Worm (Caenorhabditis elegans) whole organism, L4 larva: ENCODE data around the gene pqn-53.

Source experiments
- F10B5.3 ChIP-seq: sonication (generic microtip); optimal IDR thresholded peaks from 2 replicates; lab custom pipeline; 2016; ENCODE audit warnings: mild to moderate bottlenecking, missing genetic modification characterization, missing compliant biosample characterization
- F44E2.7 ChIP-seq: fragments of 200-800 bp; sonication (Bioruptor generic); IDR thresholded peaks from 2 replicates; pipeline ENCODE4 v2.1.2; 2022; ENCODE audit warnings: missing genetic modification characterization, missing compliant biosample characterization
- T26A8.4 ChIP-seq: fragments of 200-800 bp; sonication (Bioruptor generic); IDR thresholded peaks from 2 replicates; pipeline ENCODE4 v1.3.6; 2022; ENCODE audit warnings: missing genetic modification characterization, missing compliant biosample characterization
- Y48G9A.11 ChIP-seq: fragments of 200-800 bp; sonication (Bioruptor generic); IDR thresholded peaks from 2 replicates; pipeline ENCODE4 v1.3.6; 2022; ENCODE audit warnings: missing genetic modification reagents, missing genetic modification characterization, missing compliant biosample characterization
- aha-1 ChIP-seq: fragments of 150-350 bp; peaks from one replicate; lab custom pipeline; 2014; ENCODE audit warnings: missing biosample characterization, missing genetic modification characterization
- arid-1 ChIP-seq: fragments of 200-800 bp; sonication (Bioruptor generic); conservative IDR thresholded peaks from 2 replicates; pipeline ENCODE4 v1.3.6; 2022; ENCODE audit warnings: missing genetic modification reagents, missing genetic modification characterization, missing compliant biosample characterization
- attf-4 ChIP-seq: sonication (generic microtip); optimal IDR thresholded peaks from 3 replicates; lab custom pipeline; 2017; ENCODE audit warnings: missing biosample characterization, missing genetic modification characterization
- ces-1 ChIP-seq: fragments of 150-350 bp; sonication (generic microtip); optimal IDR thresholded peaks from 4 replicates; lab custom pipeline; 2014; ENCODE audit warnings: missing biosample characterization, missing genetic modification reagents, missing genetic modification characterization
- daf-16 ChIP-seq, 3 experiments: sonication (generic microtip); optimal IDR thresholded peaks; 2 replicates each; lab custom pipeline; 2016 to 2017; ENCODE audit warnings: missing genetic modification characterization in 3 of 3, missing genetic modification reagents in 3 of 3, mild to moderate bottlenecking in 2 of 3, missing compliant biosample characterization in 2 of 3, missing biosample characterization in 1 of 3, moderate library complexity in 1 of 3
- daf-19 ChIP-seq: fragments of 200-800 bp; sonication (Bioruptor generic); conservative IDR thresholded peaks from 2 replicates; pipeline ENCODE4 v1.3.6; 2022; ENCODE audit warnings: missing genetic modification characterization, missing compliant biosample characterization
- daf-8 ChIP-seq: fragments of 200-800 bp; sonication (Bioruptor generic); IDR thresholded peaks from 2 replicates; pipeline ENCODE4 v1.3.6; 2022; ENCODE audit warnings: missing genetic modification characterization, missing compliant biosample characterization
- dmd-6 ChIP-seq: fragments of 200-800 bp; sonication (Bioruptor generic); IDR thresholded peaks from 2 replicates; pipeline ENCODE4 v1.3.6; 2022; ENCODE audit warnings: missing genetic modification reagents, missing genetic modification characterization, missing compliant biosample characterization
- dmd-8 ChIP-seq: fragments of 200-800 bp; sonication (Bioruptor generic); IDR thresholded peaks from 2 replicates; pipeline ENCODE4 v1.3.6; 2022; ENCODE audit warnings: missing genetic modification characterization, missing compliant biosample characterization
- dpl-1 ChIP-seq: fragments of 150-350 bp; optimal IDR thresholded peaks from 2 replicates; lab custom pipeline; 2014; ENCODE audit warnings: missing biosample characterization, missing genetic modification reagents, missing genetic modification characterization
- dve-1 ChIP-seq: sonication (generic microtip); optimal IDR thresholded peaks from 2 replicates; lab custom pipeline; 2017; ENCODE audit warnings: antibody characterized with exemption, mild to moderate bottlenecking, missing genetic modification characterization, missing compliant biosample characterization; ENCODE audit not compliant: insufficient read depth
- hlh-30 ChIP-seq: sonication (generic microtip); optimal IDR thresholded peaks from 2 replicates; lab custom pipeline; 2017; ENCODE audit warnings: antibody characterized with exemption, mild to moderate bottlenecking, missing genetic modification characterization, missing compliant biosample characterization; ENCODE audit not compliant: insufficient read depth
- lin-29 ChIP-seq: fragments of 200-800 bp; sonication (Bioruptor generic); IDR thresholded peaks from 2 replicates; pipeline ENCODE4 v1.3.6; 2022; ENCODE audit warnings: missing genetic modification reagents, missing genetic modification characterization, missing compliant biosample characterization
- madf-5 ChIP-seq, 2 experiments: fragments of 200-800 bp; sonication (Bioruptor generic); IDR thresholded peaks; 2 replicates each; pipeline ENCODE4 v1.3.6; 2022; ENCODE audit warnings: missing compliant biosample characterization in 2 of 2, missing genetic modification characterization in 2 of 2
- mdl-1 ChIP-seq, 2 experiments: fragments of 150-350 bp in 1 of 2; sonication (generic microtip) in 1 of 2; optimal IDR thresholded peaks; 2 replicates each; lab custom pipeline; 2014 to 2017; ENCODE audit warnings: missing biosample characterization in 2 of 2, missing genetic modification characterization in 2 of 2
- mdt-29 ChIP-seq: fragments of 200-800 bp; sonication (Bioruptor generic); IDR thresholded peaks from 2 replicates; pipeline ENCODE4 v1.3.6; 2022; ENCODE audit warnings: missing genetic modification reagents, missing genetic modification characterization, missing compliant biosample characterization
- mep-1 ChIP-seq: fragments of 150-350 bp; sonication (generic microtip); optimal IDR thresholded peaks from 3 replicates; lab custom pipeline; 2014; ENCODE audit warnings: missing biosample characterization, missing genetic modification characterization
- mes-2 ChIP-seq: sonication (generic microtip); optimal IDR thresholded peaks from 2 replicates; lab custom pipeline; 2016; ENCODE audit warnings: missing genotype, mild to moderate bottlenecking, missing genetic modification characterization, missing compliant biosample characterization; ENCODE audit not compliant: poor library complexity, severe bottlenecking
- mxl-2 ChIP-seq: fragments of 200-800 bp; sonication (Bioruptor generic); conservative IDR thresholded peaks from 2 replicates; pipeline ENCODE4 v1.3.6; 2022; ENCODE audit warnings: missing genetic modification reagents, missing genetic modification characterization, missing compliant biosample characterization
- mxl-3 ChIP-seq: fragments of 200-800 bp; sonication (Bioruptor generic); optimal IDR thresholded peaks from 2 replicates; lab custom pipeline; 2018; ENCODE audit warnings: mild to moderate bottlenecking, missing genetic modification characterization, missing compliant biosample characterization
- nhr-111 ChIP-seq: fragments of 200-800 bp; sonication (Bioruptor generic); optimal IDR thresholded peaks from 2 replicates; lab custom pipeline; 2018; ENCODE audit warnings: mild to moderate bottlenecking, missing genetic modification characterization, missing compliant biosample characterization
- nhr-28 ChIP-seq: fragments of 150-350 bp; optimal IDR thresholded peaks from 2 replicates; lab custom pipeline; 2014; ENCODE audit warnings: missing biosample characterization, missing genetic modification characterization
- nhr-6 ChIP-seq: fragments of 150-350 bp; optimal IDR thresholded peaks from 2 replicates; lab custom pipeline; 2014; ENCODE audit warnings: missing biosample characterization, missing genetic modification characterization
- nhr-76 ChIP-seq: fragments of 150-350 bp; optimal IDR thresholded peaks from 2 replicates; lab custom pipeline; 2014; ENCODE audit warnings: missing biosample characterization, missing genetic modification characterization
- nhr-77 ChIP-seq: fragments of 150-350 bp; optimal IDR thresholded peaks from 2 replicates; lab custom pipeline; 2014; ENCODE audit warnings: missing biosample characterization, missing genetic modification characterization
- pqm-1 ChIP-seq: sonication (generic microtip); optimal IDR thresholded peaks from 2 replicates; lab custom pipeline; 2017; ENCODE audit warnings: missing biosample characterization, missing genetic modification characterization
- saeg-2 ChIP-seq: fragments of 200-800 bp; sonication (Bioruptor generic); IDR thresholded peaks from 2 replicates; pipeline ENCODE4 v1.3.6; 2022; ENCODE audit warnings: missing genetic modification reagents, missing genetic modification characterization, missing compliant biosample characterization
- skn-1 ChIP-seq: fragments of 150-350 bp; optimal IDR thresholded peaks from 2 replicates; lab custom pipeline; 2014; ENCODE audit warnings: missing biosample characterization, missing genetic modification characterization
- snpc-1.2 ChIP-seq: fragments of 200-800 bp; sonication (Bioruptor generic); IDR thresholded peaks from 2 replicates; pipeline ENCODE4 v1.3.6; 2022; ENCODE audit warnings: missing genetic modification reagents, missing genetic modification characterization, missing compliant biosample characterization
- spr-3 ChIP-seq: fragments of 200-800 bp; sonication (Bioruptor generic); optimal IDR thresholded peaks from 2 replicates; lab custom pipeline; 2018; ENCODE audit warnings: mild to moderate bottlenecking, missing genetic modification characterization, missing compliant biosample characterization
- tra-1 ChIP-seq: fragments of 200-800 bp; sonication (Bioruptor generic); IDR thresholded peaks from 2 replicates; pipeline ENCODE4 v1.3.6; 2022; ENCODE audit warnings: missing genetic modification reagents, missing genetic modification characterization, missing compliant biosample characterization
- unc-62 ChIP-seq, 3 experiments: fragments of 150-350 bp in 1 of 3; sonication (generic microtip); optimal IDR thresholded peaks in 2 of 3; peaks in 1 of 3; 1 replicate in 1 of 3; 2 replicates in 2 of 3; lab custom pipeline; 2014 to 2017; ENCODE audit warnings: missing biosample characterization in 3 of 3, missing genetic modification characterization in 3 of 3, missing genetic modification reagents in 3 of 3, missing genotype in 1 of 3
- zip-2 ChIP-seq: fragments of 150-350 bp; optimal IDR thresholded peaks from 2 replicates; lab custom pipeline; 2014; ENCODE audit warnings: missing biosample characterization, missing genetic modification characterization

Gene pqn-53

DNA sequence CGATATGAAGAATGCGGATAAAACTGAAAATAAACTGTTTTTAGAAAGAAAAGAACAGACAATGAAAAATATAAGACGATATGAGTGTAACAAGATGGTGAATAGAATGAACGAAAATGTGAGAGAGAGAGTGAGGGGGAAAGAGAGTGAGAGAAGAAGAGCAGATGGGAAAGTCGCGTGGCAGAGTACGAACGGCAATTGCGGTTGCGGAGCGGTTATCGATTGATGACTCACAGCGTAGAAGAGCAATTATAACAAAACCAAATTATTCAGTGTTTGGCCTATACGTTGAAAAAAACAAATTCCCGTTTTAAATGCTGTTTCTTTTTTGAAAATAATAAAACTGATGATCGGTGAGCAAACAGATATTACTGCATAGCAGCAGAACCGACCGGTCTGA, at the start of gene pqn-53 (continued):
- no peak for TF ChIP-seq pqm-1 (tag; lab: Kevin White, UChicago)

DNA sequence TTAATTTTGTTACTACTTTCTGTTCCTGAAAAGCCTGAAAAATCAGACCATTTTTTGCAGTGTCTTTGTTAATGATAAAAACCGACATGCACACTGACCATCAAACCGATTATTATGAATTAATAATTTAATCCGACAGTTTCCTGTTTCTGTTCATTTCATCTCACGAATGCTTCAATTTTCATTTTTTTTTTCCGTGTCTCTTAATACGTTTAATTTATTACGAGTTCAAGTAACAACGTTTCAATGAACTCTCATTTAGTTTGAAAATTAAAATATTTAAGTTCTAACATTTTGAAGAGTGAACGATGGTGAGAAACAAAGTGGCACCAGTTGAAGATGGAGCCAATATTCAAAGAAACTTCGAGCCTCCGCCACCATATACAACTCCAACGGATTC, 49.5 kb upstream of the pqn-53 start, which contains the start of gene spin-1:
spin-1 (plus strand) TSS at position 301 of the 400 bp plus-strand sequence.
- TF ChIP-seq daf-8 (GFP tag; lab: Robert Waterston, UW) (no peak), nhr-111 (no peak), attf-4 (tag; lab: Kevin White, UChicago) (no peak), skn-1 (no peak), F44E2.7 (no peak), Y48G9A.11 (GFP tag; lab: Robert Waterston, UW) (no peak), F10B5.3 (tag; lab: Kevin White, UChicago) (no peak), nhr-6 (tag; lab: Kevin White, UChicago) (no peak), mdt-29 (no peak), madf-5 (GFP tag; IDR thresholded peaks at IDR 0.05; lab: Robert Waterston, UW) (no peak), unc-62 (GFP tag; optimal IDR thresholded peaks at IDR 0.05 in 1 of 2; lab: Kevin White, UChicago) (no peak), unc-62 (tag; optimal IDR thresholded peaks at IDR 0.05; lab: Kevin White, UChicago) (no peak), saeg-2 (GFP tag; lab: Robert Waterston, UW) (no peak), snpc-1.2 (GFP tag; lab: Robert Waterston, UW) (no peak), dmd-8 (GFP tag; lab: Robert Waterston, UW) (no peak), dmd-6 (GFP tag; lab: Robert Waterston, UW) (no peak), T26A8.4 (GFP tag; lab: Robert Waterston, UW) (no peak), mxl-2 (no peak)

DNA sequence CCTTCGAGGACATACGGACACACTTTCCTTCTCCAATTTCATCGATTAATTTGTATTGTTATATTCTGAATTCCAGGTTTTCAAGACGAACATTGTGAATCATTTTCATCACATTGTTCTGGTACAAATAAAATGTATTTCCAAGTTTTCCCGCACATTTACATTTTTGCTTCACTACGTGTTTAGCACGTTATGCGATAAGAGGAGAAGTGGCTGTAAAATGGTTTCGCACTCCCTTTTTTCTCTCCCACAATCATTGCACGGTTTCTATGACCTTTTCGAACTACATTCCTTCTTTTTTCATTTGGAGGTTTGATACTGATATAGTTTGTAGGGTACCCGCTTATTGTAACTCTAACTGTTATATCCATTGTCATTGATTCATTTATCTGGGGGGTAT, 48.5 kb upstream of the pqn-53 start:
- TF ChIP-seq mdl-1 (tag; optimal IDR thresholded peaks at IDR 0.05; lab: Kevin White, UChicago) (peak in 1 of 2 experiments; percentile 13), arid-1 (no peak), nhr-76 (tag; lab: Kevin White, UChicago) (no peak), nhr-28 (tag; lab: Kevin White, UChicago) (peak; percentile 91), aha-1 (tag; lab: Kevin White, UChicago) (peak; percentile 30), pqm-1 (tag; lab: Kevin White, UChicago) (peak; percentile 85), dmd-6 (GFP tag; lab: Robert Waterston, UW) (peak; percentile 54), mxl-3 (GFP tag; lab: Kevin White, UChicago) (peak; percentile 66), nhr-77 (tag; lab: Kevin White, UChicago) (peak; percentile 3)

DNA sequence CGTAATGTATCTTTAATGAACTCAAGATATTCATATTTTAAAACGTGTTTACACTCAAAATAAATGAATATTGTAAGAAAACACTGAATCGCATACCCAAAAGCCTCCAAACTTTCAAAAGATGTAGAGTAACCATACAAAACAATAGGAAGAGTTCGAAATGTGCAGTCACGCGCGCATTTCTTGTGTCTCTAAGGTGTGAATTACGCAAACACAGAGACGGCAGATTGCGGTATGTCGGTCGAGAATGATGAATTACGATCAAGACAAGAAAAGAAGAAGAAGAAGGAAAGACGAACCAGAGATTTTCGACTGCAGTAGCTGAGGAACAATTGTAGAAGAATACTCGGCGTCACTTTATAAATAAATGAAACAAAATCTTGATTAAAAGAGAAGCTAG, 46.3 kb upstream of the pqn-53 start, which contains the start of gene lhpp-1:
lhpp-1 (minus strand) TSS at position 354 of the 400 bp plus-strand sequence.
- TF ChIP-seq aha-1 (tag; lab: Kevin White, UChicago) (peak; percentile 23), nhr-6 (tag; lab: Kevin White, UChicago) (peak; percentile 53), mes-2 (tag; lab: Kevin White, UChicago) (peak; percentile 19), spr-3 (GFP tag; lab: Kevin White, UChicago) (no peak), dpl-1 (peak; percentile 11), mep-1 (tag; lab: Kevin White, UChicago) (no peak), nhr-28 (tag; lab: Kevin White, UChicago) (peak; percentile 46), hlh-30 (tag; lab: Kevin White, UChicago) (peak; percentile 56)

DNA sequence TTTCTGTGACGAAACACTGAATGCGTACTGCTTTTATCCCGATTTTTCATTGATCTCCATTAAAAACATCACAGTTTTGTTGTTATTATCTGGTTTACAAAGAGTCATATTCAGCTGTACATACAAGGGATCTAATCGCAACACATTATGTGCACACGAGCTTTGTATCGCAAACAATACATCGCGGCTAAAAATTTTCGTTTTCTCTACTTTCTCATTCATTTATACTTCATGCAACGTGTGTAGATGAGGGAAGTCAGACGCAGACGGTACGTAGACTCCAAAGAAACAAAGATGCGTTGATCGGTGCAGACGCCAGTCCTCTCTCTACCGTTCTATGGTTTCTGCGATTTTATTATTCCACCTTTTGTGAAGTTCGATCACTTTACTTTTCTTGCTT, 41.6 kb upstream of the pqn-53 start, which contains the start of gene nhr-136:
nhr-136 (plus strand) TSS at position 301 of the 400 bp plus-strand sequence.
- TF ChIP-seq hlh-30 (tag; lab: Kevin White, UChicago), result no peak
- no peak for TF ChIP-seq ces-1
- TF ChIP-seq mes-2 (tag; lab: Kevin White, UChicago), result no peak
- TF ChIP-seq daf-16 (GFP tag; optimal IDR thresholded peaks at IDR 0.05; lab: Kevin White, UChicago), result no peak
- TF ChIP-seq daf-16 (tag; optimal IDR thresholded peaks at IDR 0.05; lab: Kevin White, UChicago), result peak; percentile 5
- TF ChIP-seq daf-19, result no peak
- TF ChIP-seq tra-1 (GFP tag; lab: Robert Waterston, UW), result no peak
- no peak for TF ChIP-seq zip-2
- TF ChIP-seq T26A8.4 (GFP tag; lab: Robert Waterston, UW), result no peak
- TF ChIP-seq dve-1 (tag; lab: Kevin White, UChicago), result peak; percentile 26
- TF ChIP-seq lin-29 (GFP tag; lab: Robert Waterston, UW), result no peak
- peak; percentile 39 for TF ChIP-seq mxl-3 (GFP tag; lab: Kevin White, UChicago)
- TF ChIP-seq nhr-28 (tag; lab: Kevin White, UChicago), result peak; percentile 42
